Worm (Caenorhabditis elegans) whole organism, L1 larva: ENCODE results near the gene F56H9.9.

Experiments
- C16A3.4 ChIP-seq: fragments of 150-350 bp; optimal IDR thresholded peaks from 2 replicates; lab custom pipeline; 2014; ENCODE audit warnings: missing biosample characterization, missing genetic modification characterization
- C34B4.2 ChIP-seq: sonication (generic microtip); optimal IDR thresholded peaks from 2 replicates; lab custom pipeline; 2017; ENCODE audit warnings: mild to moderate bottlenecking, missing genetic modification characterization, missing compliant biosample characterization
- F16B12.6 ChIP-seq: fragments of 150-350 bp; optimal IDR thresholded peaks from 2 replicates; lab custom pipeline; 2014; ENCODE audit warnings: missing biosample characterization, missing genetic modification characterization
- Y116A8C.19 ChIP-seq: sonication (generic microtip); optimal IDR thresholded peaks from 2 replicates; lab custom pipeline; 2016; ENCODE audit warnings: missing compliant biosample characterization, missing genetic modification characterization, borderline replicate concordance
- alr-1 ChIP-seq: fragments of 200-800 bp; sonication (Bioruptor generic); optimal IDR thresholded peaks from 2 replicates; lab custom pipeline; 2018; ENCODE audit warnings: borderline replicate concordance, mild to moderate bottlenecking, missing genetic modification characterization, missing compliant biosample characterization
- aly-2 ChIP-seq: fragments of 150-350 bp; optimal IDR thresholded peaks from 2 replicates; lab custom pipeline; 2014; ENCODE audit warnings: missing biosample characterization, missing genetic modification characterization
- ama-1 ChIP-seq: fragments of 150-350 bp; optimal IDR thresholded peaks from 2 replicates; lab custom pipeline; 2014
- blmp-1 ChIP-seq: fragments of 150-350 bp; optimal IDR thresholded peaks from 2 replicates; lab custom pipeline; 2014; ENCODE audit warnings: missing biosample characterization, missing genetic modification characterization
- ceh-8 ChIP-seq: fragments of 200-800 bp; sonication (Bioruptor generic); optimal IDR thresholded peaks from 2 replicates; lab custom pipeline; 2018; ENCODE audit warnings: mild to moderate bottlenecking, missing genetic modification characterization, moderate library complexity, missing compliant biosample characterization
- ceh-88 ChIP-seq: fragments of 200-800 bp; sonication (Bioruptor generic); IDR thresholded peaks from 2 replicates; pipeline ENCODE4 v1.3.6; 2022; ENCODE audit warnings: missing genetic modification characterization, missing compliant biosample characterization
- ceh-90 ChIP-seq: sonication (generic microtip); optimal IDR thresholded peaks from 2 replicates; lab custom pipeline; 2016; ENCODE audit warnings: missing genetic modification characterization, missing compliant biosample characterization
- ces-1 ChIP-seq: fragments of 150-350 bp; optimal IDR thresholded peaks from 2 replicates; lab custom pipeline; 2014; ENCODE audit warnings: missing biosample characterization, missing genetic modification reagents, missing genetic modification characterization
- dpl-1 ChIP-seq, 3 experiments: fragments of 150-350 bp in 2 of 3; sonication (generic microtip) in 1 of 3; optimal IDR thresholded peaks; 2 replicates each; lab custom pipeline; 2014 to 2017; ENCODE audit warnings: missing biosample characterization in 3 of 3, missing genetic modification characterization in 3 of 3, missing genetic modification reagents in 3 of 3
- efl-1 ChIP-seq, 4 experiments: fragments of 150-350 bp; optimal IDR thresholded peaks in 3 of 4; peaks in 1 of 4; 1 replicate in 1 of 4; 2 replicates in 3 of 4; lab custom pipeline; 2014; ENCODE audit warnings: missing biosample characterization in 2 of 4, missing genetic modification characterization in 2 of 4, missing genetic modification reagents in 2 of 4
- egl-13 ChIP-seq: sonication (generic microtip); optimal IDR thresholded peaks from 2 replicates; lab custom pipeline; 2016; ENCODE audit warnings: missing genotype, missing genetic modification reagents, missing genetic modification characterization, missing compliant biosample characterization
- egl-27 ChIP-seq, 2 experiments: fragments of 150-350 bp in 1 of 2; sonication (generic microtip); optimal IDR thresholded peaks; 3 replicates each; lab custom pipeline; 2017 to 2018; ENCODE audit warnings: missing biosample characterization in 2 of 2, missing genetic modification characterization in 2 of 2, missing genetic modification reagents in 2 of 2
- fkh-10 ChIP-seq: sonication (generic microtip); optimal IDR thresholded peaks from 2 replicates; lab custom pipeline; 2017; ENCODE audit warnings: missing biosample characterization, missing genetic modification reagents, missing genetic modification characterization
- grh-1 ChIP-seq: fragments of 200-800 bp; sonication (Bioruptor generic); IDR thresholded peaks from 2 replicates; pipeline ENCODE4 v1.3.6; 2022; ENCODE audit warnings: missing genetic modification reagents, missing genetic modification characterization, missing compliant biosample characterization
- hlh-17 ChIP-seq: fragments of 200-800 bp; sonication (Bioruptor generic); optimal IDR thresholded peaks from 2 replicates; lab custom pipeline; 2018; ENCODE audit warnings: missing genetic modification characterization, mild to moderate bottlenecking, missing compliant biosample characterization, moderate library complexity, borderline replicate concordance
- hlh-4 ChIP-seq: sonication (generic microtip); optimal IDR thresholded peaks from 2 replicates; lab custom pipeline; 2016; ENCODE audit warnings: mild to moderate bottlenecking, missing genetic modification characterization, missing compliant biosample characterization
- hpl-2 ChIP-seq: fragments of 150-350 bp; optimal IDR thresholded peaks from 2 replicates; lab custom pipeline; 2014; ENCODE audit warnings: missing biosample characterization, missing genetic modification reagents, missing genetic modification characterization
- irx-1 ChIP-seq: sonication (generic microtip); optimal IDR thresholded peaks from 2 replicates; lab custom pipeline; 2016; ENCODE audit warnings: missing genetic modification characterization, missing compliant biosample characterization
- isw-1 ChIP-seq: fragments of 200-800 bp; sonication (Bioruptor generic); IDR thresholded peaks from 2 replicates; pipeline ENCODE4 v1.3.6; 2022; ENCODE audit warnings: missing genetic modification characterization, missing compliant biosample characterization
- jun-1 ChIP-seq: fragments of 150-350 bp; optimal IDR thresholded peaks from 2 replicates; lab custom pipeline; 2014; ENCODE audit warnings: missing biosample characterization, missing genetic modification reagents, missing genetic modification characterization
- lin-13 ChIP-seq: fragments of 150-350 bp; optimal IDR thresholded peaks from 2 replicates; lab custom pipeline; 2014; ENCODE audit warnings: missing biosample characterization, missing genetic modification reagents, missing genetic modification characterization
- mef-2 ChIP-seq: fragments of 150-350 bp; optimal IDR thresholded peaks from 2 replicates; lab custom pipeline; 2014; ENCODE audit warnings: missing biosample characterization, missing genetic modification characterization
- mep-1 ChIP-seq: fragments of 150-350 bp; optimal IDR thresholded peaks from 2 replicates; lab custom pipeline; 2014; ENCODE audit warnings: missing biosample characterization, missing genetic modification characterization
- nhr-11 ChIP-seq: fragments of 150-350 bp; optimal IDR thresholded peaks from 2 replicates; lab custom pipeline; 2014; ENCODE audit warnings: missing biosample characterization, missing genetic modification characterization
- nhr-12 ChIP-seq: sonication (generic microtip); optimal IDR thresholded peaks from 2 replicates; lab custom pipeline; 2017; ENCODE audit warnings: missing biosample characterization, missing genetic modification characterization
- nhr-19 ChIP-seq: fragments of 200-800 bp; sonication (Bioruptor generic); conservative IDR thresholded peaks from 2 replicates; pipeline ENCODE4 v1.3.6; 2022; ENCODE audit warnings: missing genetic modification characterization, missing compliant biosample characterization
- nhr-28 ChIP-seq: fragments of 150-350 bp; optimal IDR thresholded peaks from 2 replicates; lab custom pipeline; 2014; ENCODE audit warnings: missing biosample characterization, missing genetic modification characterization
- nhr-47 ChIP-seq: sonication (generic microtip); optimal IDR thresholded peaks from 2 replicates; lab custom pipeline; 2016; ENCODE audit warnings: mild to moderate bottlenecking, missing genetic modification characterization, moderate library complexity, missing compliant biosample characterization
- nhr-71 ChIP-seq: sonication (generic microtip); optimal IDR thresholded peaks from 2 replicates; lab custom pipeline; 2016; ENCODE audit warnings: mild to moderate bottlenecking, missing genetic modification characterization, moderate library complexity, missing compliant biosample characterization
- nhr-77 ChIP-seq: fragments of 150-350 bp; optimal IDR thresholded peaks from 2 replicates; lab custom pipeline; 2014; ENCODE audit warnings: missing biosample characterization, missing genetic modification characterization
- nhr-85 ChIP-seq: sonication (generic microtip); peaks from one replicate; lab custom pipeline; 2016; ENCODE audit warnings: missing genetic modification characterization, inconsistent platforms, missing compliant biosample characterization
- nhr-90 ChIP-seq: sonication (generic microtip); optimal IDR thresholded peaks from 2 replicates; lab custom pipeline; 2016; ENCODE audit warnings: mild to moderate bottlenecking, missing genetic modification characterization, missing compliant biosample characterization; ENCODE audit not compliant: poor library complexity
- pax-3 ChIP-seq: fragments of 200-800 bp; sonication (Bioruptor generic); optimal IDR thresholded peaks from 2 replicates; lab custom pipeline; 2018; ENCODE audit warnings: mild to moderate bottlenecking, missing genetic modification characterization, moderate library complexity, missing compliant biosample characterization
- pqm-1 ChIP-seq: sonication (generic microtip); optimal IDR thresholded peaks from 3 replicates; lab custom pipeline; 2017; ENCODE audit warnings: missing biosample characterization, missing genetic modification characterization
- rnt-1 ChIP-seq: sonication (generic microtip); optimal IDR thresholded peaks from 2 replicates; lab custom pipeline; 2016; ENCODE audit warnings: mild to moderate bottlenecking, missing genetic modification characterization, moderate library complexity, missing compliant biosample characterization
- skn-1 ChIP-seq: fragments of 150-350 bp; optimal IDR thresholded peaks from 2 replicates; lab custom pipeline; 2014; ENCODE audit warnings: missing biosample characterization, missing genetic modification characterization
- snu-23 ChIP-seq: sonication (generic microtip); optimal IDR thresholded peaks from 2 replicates; lab custom pipeline; 2016; ENCODE audit warnings: missing genetic modification characterization, missing compliant biosample characterization
- sox-4 ChIP-seq: sonication (generic microtip); optimal IDR thresholded peaks from 2 replicates; lab custom pipeline; 2016; ENCODE audit warnings: missing genetic modification characterization, missing compliant biosample characterization
- swsn-7 ChIP-seq: sonication (generic microtip); optimal IDR thresholded peaks from 2 replicates; lab custom pipeline; 2016; ENCODE audit warnings: missing genetic modification characterization, missing compliant biosample characterization
- tlp-1 ChIP-seq: fragments of 150-350 bp; optimal IDR thresholded peaks from 2 replicates; lab custom pipeline; 2014; ENCODE audit warnings: missing biosample characterization, missing genetic modification characterization
- unc-130 ChIP-seq: fragments of 150-350 bp; optimal IDR thresholded peaks from 2 replicates; lab custom pipeline; 2017; ENCODE audit warnings: missing biosample characterization, missing genetic modification characterization, inconsistent platforms
- unc-30 ChIP-seq: sonication (generic microtip); optimal IDR thresholded peaks from 2 replicates; lab custom pipeline; 2017; ENCODE audit warnings: missing biosample characterization, missing genetic modification characterization
- unc-62 ChIP-seq: fragments of 150-350 bp; optimal IDR thresholded peaks from 2 replicates; lab custom pipeline; 2014; ENCODE audit warnings: missing biosample characterization, missing genetic modification reagents, missing genetic modification characterization
- unc-86 ChIP-seq: sonication (generic microtip); optimal IDR thresholded peaks from 2 replicates; lab custom pipeline; 2016; ENCODE audit warnings: missing genetic modification characterization, missing compliant biosample characterization
- unc-98 ChIP-seq: fragments of 200-800 bp; sonication (Bioruptor generic); IDR thresholded peaks from 2 replicates; pipeline ENCODE4 v1.3.6; 2022; ENCODE audit warnings: missing genetic modification characterization, missing compliant biosample characterization
- vab-15 ChIP-seq: sonication (generic microtip); optimal IDR thresholded peaks from 2 replicates; lab custom pipeline; 2017; ENCODE audit warnings: missing genotype, mild to moderate bottlenecking, missing genetic modification characterization, missing compliant biosample characterization
- xbp-1 ChIP-seq: sonication (generic microtip); optimal IDR thresholded peaks from 2 replicates; lab custom pipeline; 2016; ENCODE audit warnings: missing genetic modification characterization, missing compliant biosample characterization
- zag-1 ChIP-seq: fragments of 150-350 bp; optimal IDR thresholded peaks from 2 replicates; lab custom pipeline; 2014; ENCODE audit warnings: missing biosample characterization, missing genetic modification characterization
- ztf-11 ChIP-seq, 2 experiments: sonication (generic microtip); optimal IDR thresholded peaks; 2 replicates each; lab custom pipeline; 2016 to 2017; ENCODE audit warnings: missing genetic modification characterization in 2 of 2, missing biosample characterization in 1 of 2, missing compliant biosample characterization in 1 of 2
- ztf-4 ChIP-seq: fragments of 150-350 bp; optimal IDR thresholded peaks from 2 replicates; lab custom pipeline; 2014; ENCODE audit warnings: missing biosample characterization, missing genetic modification characterization

Gene F56H9.9

DNA sequence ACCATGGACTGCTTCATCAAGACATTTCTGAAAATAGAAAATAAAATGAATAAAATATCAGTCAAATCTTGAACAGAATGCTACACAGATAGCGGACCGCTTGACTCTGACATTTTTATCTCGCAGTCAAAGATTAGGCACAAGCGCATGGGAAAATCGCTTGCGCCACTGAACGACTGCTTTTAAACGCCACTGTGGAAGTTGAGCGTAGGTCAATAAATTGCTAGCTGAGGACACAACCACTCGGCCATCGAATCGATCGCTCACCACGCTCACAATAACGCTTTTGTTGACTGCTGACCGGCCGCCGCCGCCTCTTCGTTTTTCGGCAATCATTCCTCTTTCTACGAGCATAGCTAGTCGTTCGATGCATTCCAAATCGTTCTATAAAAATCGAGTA is 27.5 kb downstream of the F56H9.9 start:
- TF ChIP-seq grh-1 (0 out of 2 replicates have a peak, but pooled peaks have one; percentile 21), aly-2 (tag; lab: Kevin White, UChicago) (no peak), vab-15 (tag; lab: Kevin White, UChicago) (peak; percentile 57), egl-13 (tag; lab: Kevin White, UChicago) (no peak), nhr-85 (peak; percentile 76), nhr-47 (tag; lab: Kevin White, UChicago) (peak; percentile 64), hlh-4 (no peak), blmp-1 (no peak), unc-62 (GFP tag; lab: Kevin White, UChicago) (no peak), F16B12.6 (tag; lab: Kevin White, UChicago) (peak; percentile 21), zag-1 (no peak), unc-98 (GFP tag; lab: Robert Waterston, UW) (no peak), pax-3 (peak; percentile 1), tlp-1 (tag; lab: Kevin White, UChicago) (no peak), fkh-10 (GFP tag; lab: Kevin White, UChicago) (no peak), ama-1 (lab: Kevin White, UChicago) (no peak), unc-86 (no peak), irx-1 (peak; percentile 25), mef-2 (tag; lab: Kevin White, UChicago) (no peak), swsn-7 (peak; percentile 58), pqm-1 (tag; lab: Kevin White, UChicago) (no peak), alr-1 (tag; lab: Kevin White, UChicago) (no peak), jun-1 (tag; lab: Kevin White, UChicago) (peak; percentile 41), nhr-90 (tag; lab: Kevin White, UChicago) (peak; percentile 72), dpl-1 (GFP tag; optimal IDR thresholded peaks at IDR 0.05; lab: Kevin White, UChicago) (peak in 2 of 3 experiments; percentile 33 to 34), Y116A8C.19 (no peak), nhr-19 (peak; percentile 65), C34B4.2 (no peak), lin-13 (GFP tag; lab: Kevin White, UChicago) (no peak), nhr-12 (tag; lab: Kevin White, UChicago) (no peak), C16A3.4 (tag; lab: Kevin White, UChicago) (peak; percentile 66), snu-23 (peak; percentile 71), hpl-2 (GFP tag; lab: Kevin White, UChicago) (no peak), rnt-1 (tag; lab: Kevin White, UChicago) (peak; percentile 68), ces-1 (GFP tag; lab: Kevin White, UChicago) (no peak), nhr-28 (no peak), ceh-8 (GFP tag; lab: Kevin White, UChicago) (no peak), unc-130 (tag; lab: Kevin White, UChicago) (peak; percentile 73), xbp-1 (tag; lab: Kevin White, UChicago) (peak; percentile 52), ztf-4 (no peak), skn-1 (tag; lab: Kevin White, UChicago) (peak; percentile 41), efl-1 (optimal IDR thresholded peaks at IDR 0.05; lab: Kevin White, UChicago) (peak; percentile 45 to 52), efl-1 (GFP tag; optimal IDR thresholded peaks at IDR 0.05 in 1 of 2; lab: Kevin White, UChicago) (peak; percentile 23 to 93), sox-4 (tag; lab: Kevin White, UChicago) (no peak), unc-30 (tag; lab: Kevin White, UChicago) (no peak), ceh-90 (tag; lab: Kevin White, UChicago) (no peak), hlh-17 (GFP tag; lab: Kevin White, UChicago) (no peak), nhr-11 (tag; lab: Kevin White, UChicago) (no peak), isw-1 (no peak), nhr-71 (tag; lab: Kevin White, UChicago) (peak; percentile 71), ceh-88 (GFP tag; lab: Robert Waterston, UW) (no peak), ztf-11 (tag; optimal IDR thresholded peaks at IDR 0.05; lab: Kevin White, UChicago) (peak in 1 of 2 experiments; percentile 61), mep-1 (tag; lab: Kevin White, UChicago) (no peak), nhr-77 (peak; percentile 22), egl-27 (tag; optimal IDR thresholded peaks at IDR 0.05; lab: Kevin White, UChicago) (no peak)
